Worm (Caenorhabditis elegans) whole organism, midembryonic: ENCODE data around the gene gpa-1.

Experiments
- T22C8.4 ChIP-seq: fragments of 200-800 bp; sonication (Bioruptor generic); IDR thresholded peaks from 2 replicates; pipeline ENCODE4 v1.3.6; 2022; ENCODE audit warnings: missing genetic modification characterization, missing compliant biosample characterization
- cog-1 ChIP-seq: sonication (generic microtip); optimal IDR thresholded peaks from 2 replicates; lab custom pipeline; 2016; ENCODE audit warnings: missing genetic modification characterization, missing compliant biosample characterization
- flt-1 ChIP-seq: fragments of 200-800 bp; sonication (Bioruptor generic); IDR thresholded peaks from 2 replicates; pipeline ENCODE4 v1.3.6; 2022; ENCODE audit warnings: missing genetic modification characterization, missing compliant biosample characterization
- klf-2 ChIP-seq: fragments of 200-800 bp; sonication (Bioruptor generic); conservative IDR thresholded peaks from 2 replicates; pipeline ENCODE4 v1.3.6; 2022; ENCODE audit warnings: missing genetic modification reagents, missing genetic modification characterization, missing compliant biosample characterization
- med-1 ChIP-seq: sonication (generic microtip); optimal IDR thresholded peaks from 2 replicates; lab custom pipeline; 2017; ENCODE audit warnings: missing genetic modification characterization, mild to moderate bottlenecking, missing compliant biosample characterization, antibody characterized with exemption, missing genetic modification reagents; ENCODE audit not compliant: insufficient read depth
- ref-1 ChIP-seq: fragments of 200-800 bp; sonication (Bioruptor generic); conservative IDR thresholded peaks from 2 replicates; pipeline ENCODE4 v1.3.6; 2022; ENCODE audit warnings: missing genetic modification reagents, missing genetic modification characterization, missing compliant biosample characterization
- tab-1 ChIP-seq: fragments of 200-800 bp; sonication (Bioruptor generic); IDR thresholded peaks from 2 replicates; pipeline ENCODE4 v1.3.6; 2022; ENCODE audit warnings: missing genetic modification characterization, missing compliant biosample characterization
- ztf-23 ChIP-seq: fragments of 200-800 bp; sonication (Bioruptor generic); IDR thresholded peaks from 2 replicates; pipeline ENCODE4 v1.3.6; 2022; ENCODE audit warnings: missing genetic modification reagents, missing genetic modification characterization, missing compliant biosample characterization
- ztf-29 ChIP-seq: fragments of 200-800 bp; sonication (Bioruptor generic); IDR thresholded peaks from 2 replicates; pipeline ENCODE4 v1.3.6; 2022; ENCODE audit warnings: missing genetic modification reagents, missing genetic modification characterization, missing compliant biosample characterization

DNA sequence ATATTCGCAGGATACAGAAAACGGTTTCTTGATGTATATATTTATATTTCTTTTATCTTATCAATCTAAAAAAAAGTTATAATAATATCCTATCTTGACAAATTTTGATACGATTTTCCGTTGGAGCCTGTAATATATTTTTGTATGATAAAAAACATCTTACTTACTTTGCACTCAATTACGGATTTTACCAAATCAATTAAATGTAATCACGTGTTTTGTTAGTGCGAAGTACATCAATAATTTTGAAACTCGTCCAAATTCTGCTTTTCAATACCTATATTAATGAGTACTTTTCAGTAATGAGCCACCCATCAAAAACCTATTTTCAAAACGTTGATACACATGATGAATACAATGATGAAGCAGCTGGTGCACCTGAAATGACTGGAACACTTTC lies 28.1 kb downstream of the gpa-1 start, which contains the start of gene T19C4.1:
- no peak for TF ChIP-seq T22C8.4 (GFP tag; lab: Robert Waterston, UW)
- TF ChIP-seq ztf-23 (GFP tag; lab: Robert Waterston, UW) = no peak
- no peak for TF ChIP-seq med-1 (GFP tag; lab: Kevin White, UChicago)
- no peak for TF ChIP-seq ztf-29 (GFP tag; lab: Robert Waterston, UW)
- no peak for TF ChIP-seq flt-1
- TF ChIP-seq klf-2 (GFP tag; lab: Robert Waterston, UW) = no peak
- no peak for TF ChIP-seq ref-1 (GFP tag; lab: Robert Waterston, UW)
- no peak for TF ChIP-seq cog-1 (tag; lab: Kevin White, UChicago)
- no peak for TF ChIP-seq tab-1
